Worm (Caenorhabditis elegans): ENCODE data around the gene fipr-17.

- TF ChIP-seq nhr-11 (tag; optimal IDR thresholded peaks at IDR 0.05) (no peak), nhr-237 (tag; optimal IDR thresholded peaks at IDR 0.05) (no peak), ama-1 (optimal IDR thresholded peaks at IDR 0.05) (no peak), mep-1 (tag; optimal IDR thresholded peaks at IDR 0.05) (no peak), nhr-76 (tag; optimal IDR thresholded peaks at IDR 0.05) (no peak), pag-3 (tag; optimal IDR thresholded peaks at IDR 0.05; ENCODE audit: borderline replicate concordance, insufficient read depth) (no peak), nhr-12 (tag; optimal IDR thresholded peaks at IDR 0.05) (no peak)
These were observed 44.5 kb downstream of the fipr-17 start for ce11 chrIII:10962910-10963309.

All from whole organism, L1 larva.